Fruit fly (Drosophila melanogaster) whole organism, prepupa: ENCODE results near the gene Rtca.

Experiments used
- Sox102F ChIP-seq: fragments of 200-800 bp; sonication (Bioruptor generic); optimal IDR thresholded peaks from 2 replicates; lab custom pipeline; 2016; ENCODE audit warnings: missing biosample characterization, mild to moderate bottlenecking, missing genetic modification characterization
- topi ChIP-seq: fragments of 200-800 bp; sonication (Bioruptor generic); optimal IDR thresholded peaks from 3 replicates; lab custom pipeline; 2016; ENCODE audit warnings: missing biosample characterization, missing genetic modification characterization

DNA sequence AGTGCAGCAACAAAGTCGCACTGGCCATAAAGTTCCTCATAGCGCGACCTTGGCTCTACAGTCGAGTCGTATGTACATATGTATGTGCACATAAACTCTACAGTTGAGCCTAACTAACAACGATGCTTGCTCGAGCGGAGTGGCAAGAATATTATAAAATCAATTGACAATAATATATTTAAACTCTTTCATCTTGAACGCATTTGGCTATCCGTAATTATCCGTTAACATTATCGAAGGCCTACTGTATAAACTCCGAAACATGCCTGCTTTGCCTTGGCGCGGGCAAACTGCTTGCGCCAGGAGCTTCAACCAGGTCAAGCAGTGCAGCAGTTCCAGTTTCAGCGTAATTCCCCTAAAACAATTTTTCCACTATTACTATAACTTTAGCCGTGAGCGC is 36.4 kb downstream of the Rtca start:
- TF ChIP-seq Sox102F (GFP tag; lab: Kevin White, UChicago): no peak
- peak; percentile 9 for TF ChIP-seq topi (GFP tag; lab: Kevin White, UChicago)
